Worm (Caenorhabditis elegans): ENCODE results near the gene vab-9.

- TF ChIP-seq lin-39 (tag; optimal IDR thresholded peaks at IDR 0.05) (no peak), ama-1 (optimal IDR thresholded peaks at IDR 0.05) (no peak), nhr-11 (tag; optimal IDR thresholded peaks at IDR 0.05) (no peak), ceh-16 (tag; optimal IDR thresholded peaks at IDR 0.05) (no peak), nhr-25 (tag; optimal IDR thresholded peaks at IDR 0.05) (no peak), pqm-1 (tag; optimal IDR thresholded peaks at IDR 0.05) (peak; percentile 22), elt-3 (tag; optimal IDR thresholded peaks at IDR 0.05) (no peak)
Measured at ce11 chrII:8640503-8640902, 3.0 kb upstream of the vab-9 start.
